Worm (Caenorhabditis elegans) whole organism, young adult: ENCODE measurements around the gene cht-5.

ENCODE experiments used
- B0035.1 ChIP-seq: sonication (generic microtip); optimal IDR thresholded peaks from 2 replicates; lab custom pipeline; 2016; ENCODE audit warnings: missing genetic modification characterization, mild to moderate bottlenecking, missing compliant biosample characterization, missing genotype, missing genetic modification reagents
- C17E4.6 ChIP-seq: fragments of 200-800 bp; sonication (Bioruptor generic); IDR thresholded peaks from 2 replicates; pipeline ENCODE4 v1.3.6; 2022; ENCODE audit warnings: missing genetic modification reagents, missing genetic modification characterization, missing compliant biosample characterization
- F22D6.2 ChIP-seq: sonication (generic microtip); optimal IDR thresholded peaks from 2 replicates; lab custom pipeline; 2016; ENCODE audit warnings: mild to moderate bottlenecking, missing genetic modification characterization, missing compliant biosample characterization
- K12H6.12 ChIP-seq: fragments of 200-800 bp; sonication (Bioruptor generic); optimal IDR thresholded peaks from 2 replicates; lab custom pipeline; 2018; ENCODE audit warnings: mild to moderate bottlenecking, missing genetic modification characterization, missing compliant biosample characterization
- T26A5.8 ChIP-seq: sonication (generic microtip); optimal IDR thresholded peaks from 2 replicates; lab custom pipeline; 2016; ENCODE audit warnings: missing genetic modification characterization, missing compliant biosample characterization
- Y53F4B.3 ChIP-seq: fragments of 200-800 bp; sonication (Bioruptor generic); IDR thresholded peaks from 2 replicates; pipeline ENCODE4 v1.3.6; 2022; ENCODE audit warnings: missing genetic modification reagents, missing genetic modification characterization, missing compliant biosample characterization
- attf-5 ChIP-seq: fragments of 200-800 bp; sonication (Bioruptor generic); optimal IDR thresholded peaks from 2 replicates; lab custom pipeline; 2018; ENCODE audit warnings: mild to moderate bottlenecking, missing genetic modification characterization, missing compliant biosample characterization
- ceh-58 ChIP-seq: fragments of 200-800 bp; sonication (Bioruptor generic); IDR thresholded peaks from 2 replicates; pipeline ENCODE4 v1.3.6; 2022; ENCODE audit warnings: missing genetic modification characterization, missing compliant biosample characterization
- nfya-2 ChIP-seq: fragments of 200-800 bp; sonication (Bioruptor generic); IDR thresholded peaks from 2 replicates; pipeline ENCODE4 v1.3.6; 2022; ENCODE audit warnings: missing genetic modification reagents, missing genetic modification characterization, missing compliant biosample characterization
- sdz-38 ChIP-seq: sonication (generic microtip); optimal IDR thresholded peaks from 2 replicates; lab custom pipeline; 2016; ENCODE audit warnings: missing genotype, missing genetic modification characterization, missing compliant biosample characterization
- snpc-1.1 ChIP-seq: sonication (generic microtip); optimal IDR thresholded peaks from 2 replicates; lab custom pipeline; 2017; ENCODE audit warnings: missing genetic modification characterization, mild to moderate bottlenecking, missing compliant biosample characterization, antibody characterized with exemption, moderate library complexity, missing genotype, missing genetic modification reagents; ENCODE audit not compliant: insufficient read depth
- snpc-3.4 ChIP-seq: sonication (generic microtip); optimal IDR thresholded peaks from 2 replicates; lab custom pipeline; 2017; ENCODE audit warnings: missing genetic modification characterization, mild to moderate bottlenecking, missing compliant biosample characterization, antibody characterized with exemption, moderate library complexity, missing genotype, missing genetic modification reagents
- xnd-1 ChIP-seq: sonication (generic microtip); optimal IDR thresholded peaks from 2 replicates; lab custom pipeline; 2016; ENCODE audit warnings: missing genotype, missing genetic modification reagents, missing genetic modification characterization, missing compliant biosample characterization

The cht-5 gene

DNA sequence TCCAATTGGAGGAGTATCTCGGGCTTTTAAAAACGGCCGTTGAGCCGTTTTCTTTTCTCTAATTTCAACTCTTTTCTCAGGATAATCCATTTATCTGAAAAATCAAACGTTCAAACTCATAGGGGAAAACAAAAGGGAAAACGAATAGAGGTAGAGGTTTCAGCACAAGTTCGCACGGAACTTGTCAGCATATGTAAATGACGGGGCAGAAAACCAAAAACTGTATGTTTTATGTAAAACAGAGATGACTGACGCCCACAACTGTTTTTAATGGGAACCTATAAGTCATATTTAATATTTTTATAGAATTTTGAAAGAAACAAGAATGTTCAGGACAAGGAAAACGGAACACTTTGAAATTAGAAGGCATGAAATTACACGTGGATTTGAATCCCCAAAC is 51.9 kb downstream of the cht-5 start, which contains the start of gene C51E3.6:
Gene C51E3.6, minus strand, starts transcription at position 101 of the 400 bp plus-strand sequence.
- TF ChIP-seq T26A5.8 (tag; lab: Kevin White, UChicago) (no peak), nfya-2 (GFP tag; lab: Robert Waterston, UW) (no peak), attf-5 (GFP tag; lab: Kevin White, UChicago) (no peak), snpc-1.1 (tag; lab: Kevin White, UChicago) (no peak), xnd-1 (no peak), F22D6.2 (tag; lab: Kevin White, UChicago) (no peak), K12H6.12 (tag; lab: Kevin White, UChicago) (no peak), B0035.1 (tag; lab: Kevin White, UChicago) (no peak), Y53F4B.3 (no peak), C17E4.6 (GFP tag; lab: Robert Waterston, UW) (no peak), sdz-38 (tag; lab: Kevin White, UChicago) (no peak), snpc-3.4 (tag; lab: Kevin White, UChicago) (no peak), ceh-58 (GFP tag; lab: Robert Waterston, UW) (no peak)
- TF ChIP-seq, all 124 proteins: peak for 0
